Fruit fly (Drosophila melanogaster) whole organism, embryonic: Measurements from ENCODE around the gene CG17359.

Source experiments
- Antp ChIP-seq: fragments of 200-800 bp; sonication (Bioruptor generic); optimal IDR thresholded peaks from 3 replicates; lab custom pipeline; 2016; ENCODE audit warnings: missing biosample characterization, missing genetic modification characterization
- CG10431 ChIP-seq: fragments of 200-800 bp; sonication (Bioruptor generic); optimal IDR thresholded peaks from 3 replicates; lab custom pipeline; 2018; ENCODE audit warnings: missing biosample characterization, mild to moderate bottlenecking, missing genetic modification characterization
- CG11085 ChIP-seq: fragments of 200-800 bp; sonication (Bioruptor generic); IDR thresholded peaks from 2 replicates; pipeline ENCODE4 v1.3.6; 2022; ENCODE audit warnings: missing biosample characterization, missing genetic modification characterization
- CG12155 ChIP-seq: fragments of 200-800 bp; sonication (Bioruptor generic); optimal IDR thresholded peaks from 3 replicates; lab custom pipeline; 2016; ENCODE audit warnings: missing biosample characterization, missing genetic modification characterization
- CG15479 ChIP-seq: fragments of 200-800 bp; sonication (Bioruptor generic); optimal IDR thresholded peaks from 3 replicates; lab custom pipeline; 2019; ENCODE audit warnings: missing biosample characterization, mild to moderate bottlenecking, missing genetic modification characterization, moderate library complexity
- CG15514 ChIP-seq: fragments of 200-800 bp; sonication (Bioruptor generic); optimal IDR thresholded peaks from 3 replicates; lab custom pipeline; 2017; ENCODE audit warnings: missing biosample characterization, missing genetic modification characterization, mild to moderate bottlenecking, moderate library complexity, missing genetic modification reagents
- CG1602 ChIP-seq: fragments of 200-800 bp; sonication (Bioruptor generic); optimal IDR thresholded peaks from 3 replicates; lab custom pipeline; 2016; ENCODE audit warnings: missing biosample characterization, missing genetic modification characterization
- CG17802 ChIP-seq: fragments of 200-800 bp; sonication (Bioruptor generic); optimal IDR thresholded peaks from 2 replicates; lab custom pipeline; 2018; ENCODE audit warnings: missing biosample characterization, mild to moderate bottlenecking, missing genetic modification characterization, moderate library complexity
- CG30403 ChIP-seq: fragments of 200-800 bp; sonication (Bioruptor generic); optimal IDR thresholded peaks from 3 replicates; lab custom pipeline; 2016; ENCODE audit warnings: missing biosample characterization, missing genetic modification characterization
- CG32772 ChIP-seq: fragments of 200-800 bp; sonication (Bioruptor generic); IDR thresholded peaks from 2 replicates; pipeline ENCODE4 v1.3.6; 2022; ENCODE audit warnings: missing biosample characterization, missing genetic modification characterization
- CG34422 ChIP-seq: fragments of 200-800 bp; sonication (Bioruptor generic); IDR thresholded peaks from 3 replicates; pipeline ENCODE4 v1.3.6; 2022; ENCODE audit warnings: missing biosample characterization, missing genetic modification characterization
- CG4360 ChIP-seq: fragments of 200-800 bp; sonication (Bioruptor generic); IDR thresholded peaks from 2 replicates; pipeline ENCODE4 v1.3.6; 2022; ENCODE audit warnings: missing biosample characterization, missing genetic modification characterization
- CG43689 ChIP-seq: fragments of 200-800 bp; sonication (Bioruptor generic); IDR thresholded peaks from 2 replicates; pipeline ENCODE4 v1.3.6; 2022; ENCODE audit warnings: missing biosample characterization, missing genetic modification characterization
- CG4820 ChIP-seq: fragments of 200-800 bp; sonication (Bioruptor generic); optimal IDR thresholded peaks from 3 replicates; lab custom pipeline; 2016; ENCODE audit warnings: missing biosample characterization, missing genetic modification characterization
- CG6272 ChIP-seq: fragments of 200-800 bp; sonication (Bioruptor generic); IDR thresholded peaks from 2 replicates; pipeline ENCODE4 v1.3.6; 2022; ENCODE audit warnings: missing biosample characterization, missing genetic modification characterization
- CG6689 ChIP-seq: fragments of 200-800 bp; sonication (Bioruptor generic); IDR thresholded peaks from 2 replicates; pipeline ENCODE4 v1.3.6; 2022; ENCODE audit warnings: missing biosample characterization, missing genetic modification characterization
- CG8290 ChIP-seq, 3 experiments: fragments of 200-800 bp; sonication (Bioruptor generic); optimal IDR thresholded peaks; 2 replicates each; lab custom pipeline; 2016 to 2019; ENCODE audit warnings: missing biosample characterization in 3 of 3, missing genetic modification characterization in 3 of 3, mild to moderate bottlenecking in 2 of 3, moderate library complexity in 1 of 3
- CG9215 ChIP-seq: fragments of 200-800 bp; sonication (Bioruptor generic); IDR thresholded peaks from 2 replicates; pipeline ENCODE4 v1.3.6; 2022; ENCODE audit warnings: missing biosample characterization, missing genetic modification characterization
- D ChIP-seq, 2 experiments: fragments of 200-800 bp in 1 of 2; fragments of >200 bp in 1 of 2; sonication (Bioruptor generic) in 1 of 2; optimal IDR thresholded peaks; 2 replicates in 1 of 2; 3 replicates in 1 of 2; lab custom pipeline; 2017; ENCODE audit warnings: mild to moderate bottlenecking in 1 of 2, missing biosample characterization in 1 of 2, missing genetic modification characterization in 1 of 2, missing genetic modification reagents in 1 of 2
- Dref ChIP-seq: fragments of 200-800 bp; sonication (Bioruptor generic); IDR thresholded peaks from 2 replicates; pipeline ENCODE4 v1.3.6; 2022; ENCODE audit warnings: missing biosample characterization, missing genetic modification characterization
- Ets97D ChIP-seq: fragments of 200-800 bp; sonication (Bioruptor generic); optimal IDR thresholded peaks from 3 replicates; lab custom pipeline; 2016; ENCODE audit warnings: missing biosample characterization, missing genetic modification characterization
- H2.0 ChIP-seq: fragments of 200-800 bp; sonication (Bioruptor generic); IDR thresholded peaks from 2 replicates; pipeline ENCODE4 v1.3.6; 2022; ENCODE audit warnings: missing biosample characterization, missing genetic modification characterization
- Hr51 ChIP-seq, 2 experiments: fragments of 200-800 bp; sonication (Bioruptor generic); optimal IDR thresholded peaks; 2 replicates in 1 of 2; 3 replicates in 1 of 2; lab custom pipeline; 2016 to 2018; ENCODE audit warnings: missing biosample characterization in 2 of 2, missing genetic modification characterization in 2 of 2, mild to moderate bottlenecking in 1 of 2, moderate library complexity in 1 of 2
- Jarid2 ChIP-seq: fragments of 200-800 bp; sonication (Bioruptor generic); optimal IDR thresholded peaks from 3 replicates; lab custom pipeline; 2017; ENCODE audit warnings: mild to moderate bottlenecking, missing biosample characterization, missing genetic modification reagents, missing genetic modification characterization
- Lim3 ChIP-seq: fragments of 200-800 bp; sonication (Bioruptor generic); IDR thresholded peaks from 2 replicates; pipeline ENCODE4 v1.3.6; 2022; ENCODE audit warnings: missing biosample characterization, missing genetic modification characterization
- Oaz ChIP-seq: fragments of 200-800 bp; sonication (Bioruptor generic); IDR thresholded peaks from 2 replicates; pipeline ENCODE4 v1.3.6; 2022; ENCODE audit warnings: missing biosample characterization, missing genetic modification characterization
- Pdp1 ChIP-seq, 2 experiments: fragments of 200-800 bp; sonication (Bioruptor generic); optimal IDR thresholded peaks; 3 replicates each; lab custom pipeline; 2016; ENCODE audit warnings: missing biosample characterization in 2 of 2, missing genetic modification characterization in 2 of 2, mild to moderate bottlenecking in 1 of 2, moderate library complexity in 1 of 2
- Scr ChIP-seq: fragments of 200-800 bp; sonication (Bioruptor generic); IDR thresholded peaks from 2 replicates; pipeline ENCODE4 v1.3.6; 2022; ENCODE audit warnings: missing biosample characterization, missing genetic modification characterization; ENCODE audit not compliant: partially characterized antibody
- amos ChIP-seq: fragments of 200-800 bp; sonication (Bioruptor generic); IDR thresholded peaks from 2 replicates; pipeline ENCODE4 v1.3.6; 2022; ENCODE audit warnings: missing biosample characterization, missing genetic modification characterization; ENCODE audit not compliant: partially characterized antibody
- bab2 ChIP-seq: fragments of 200-800 bp; sonication (Bioruptor generic); optimal IDR thresholded peaks from 2 replicates; lab custom pipeline; 2016; ENCODE audit warnings: missing biosample characterization, missing genetic modification characterization
- danr ChIP-seq: fragments of 200-800 bp; sonication (Bioruptor generic); IDR thresholded peaks from 2 replicates; pipeline ENCODE4 v1.3.6; 2022; ENCODE audit warnings: missing biosample characterization, missing genetic modification characterization
- dpn ChIP-seq, 2 experiments: fragments of 200-800 bp; sonication (Bioruptor generic); optimal IDR thresholded peaks; 3 replicates each; lab custom pipeline; 2016; ENCODE audit warnings: missing biosample characterization in 2 of 2, missing genetic modification characterization in 2 of 2
- grau ChIP-seq: fragments of 200-800 bp; optimal IDR thresholded peaks from 3 replicates; lab custom pipeline; 2019; ENCODE audit warnings: missing biosample characterization, mild to moderate bottlenecking, missing genetic modification characterization, moderate library complexity
- gsb ChIP-seq: fragments of 200-800 bp; sonication (Bioruptor generic); IDR thresholded peaks from 2 replicates; pipeline ENCODE4 v1.3.6; 2022; ENCODE audit warnings: missing biosample characterization, missing genetic modification characterization
- hth ChIP-seq: fragments of >200 bp; optimal IDR thresholded peaks from 2 replicates; lab custom pipeline; 2017; ENCODE audit warnings: inconsistent platforms
- lilli ChIP-seq: fragments of 200-800 bp; sonication (Bioruptor generic); optimal IDR thresholded peaks from 3 replicates; lab custom pipeline; 2016; ENCODE audit warnings: missing biosample characterization, missing genetic modification characterization
- lov ChIP-seq, 2 experiments: fragments of 200-800 bp in 1 of 2; fragments of >200 bp in 1 of 2; sonication (Bioruptor generic) in 1 of 2; IDR thresholded peaks in 1 of 2; optimal IDR thresholded peaks in 1 of 2; 2 replicates in 1 of 2; 3 replicates in 1 of 2; pipeline versions ENCODE4 v1.3.6 to Lab custom; 2017 to 2022; ENCODE audit warnings: missing biosample characterization in 1 of 2, missing genetic modification characterization in 1 of 2
- oc ChIP-seq: fragments of 200-800 bp; sonication (Bioruptor generic); optimal IDR thresholded peaks from 2 replicates; lab custom pipeline; 2018; ENCODE audit warnings: missing biosample characterization, mild to moderate bottlenecking, missing genetic modification characterization, moderate library complexity
- peb ChIP-seq: fragments of 200-800 bp; sonication (Bioruptor generic); IDR thresholded peaks from 2 replicates; pipeline ENCODE4 v1.3.6; 2022; ENCODE audit warnings: missing biosample characterization, missing genetic modification characterization
- phol ChIP-seq: fragments of 200-800 bp; sonication (Bioruptor generic); optimal IDR thresholded peaks from 3 replicates; lab custom pipeline; 2018; ENCODE audit warnings: missing biosample characterization, mild to moderate bottlenecking, missing genetic modification characterization, moderate library complexity
- sens-2 ChIP-seq: fragments of 200-800 bp; sonication (Bioruptor generic); IDR thresholded peaks from 2 replicates; pipeline ENCODE4 v1.3.6; 2022; ENCODE audit warnings: missing biosample characterization, missing genetic modification characterization
- shn ChIP-seq: fragments of 200-800 bp; sonication (Bioruptor generic); optimal IDR thresholded peaks from 3 replicates; lab custom pipeline; 2016; ENCODE audit warnings: missing biosample characterization, missing genetic modification characterization
- sim ChIP-seq: fragments of 200-800 bp; sonication (Bioruptor generic); IDR thresholded peaks from 2 replicates; pipeline ENCODE4 v1.3.6; 2022; ENCODE audit warnings: missing biosample characterization, missing genetic modification characterization
- stc ChIP-seq: fragments of 200-800 bp; sonication (Bioruptor generic); IDR thresholded peaks from 2 replicates; pipeline ENCODE4 v1.3.6; 2022; ENCODE audit warnings: missing biosample characterization, missing genetic modification characterization
- tin ChIP-seq: fragments of 200-800 bp; sonication (Bioruptor generic); optimal IDR thresholded peaks from 3 replicates; lab custom pipeline; 2016; ENCODE audit warnings: missing biosample characterization, missing genetic modification characterization
- tll ChIP-seq, 2 experiments: fragments of 200-800 bp in 1 of 2; fragments of >200 bp in 1 of 2; sonication (Bioruptor generic) in 1 of 2; optimal IDR thresholded peaks; 2 replicates each; lab custom pipeline; 2017 to 2019; ENCODE audit warnings: missing biosample characterization in 2 of 2, missing genetic modification characterization in 2 of 2, mild to moderate bottlenecking in 1 of 2, moderate library complexity in 1 of 2
- trem ChIP-seq: fragments of 200-800 bp; optimal IDR thresholded peaks from 3 replicates; lab custom pipeline; 2019; ENCODE audit warnings: missing biosample characterization, mild to moderate bottlenecking, missing genetic modification characterization, moderate library complexity

CG17359 gene

DNA sequence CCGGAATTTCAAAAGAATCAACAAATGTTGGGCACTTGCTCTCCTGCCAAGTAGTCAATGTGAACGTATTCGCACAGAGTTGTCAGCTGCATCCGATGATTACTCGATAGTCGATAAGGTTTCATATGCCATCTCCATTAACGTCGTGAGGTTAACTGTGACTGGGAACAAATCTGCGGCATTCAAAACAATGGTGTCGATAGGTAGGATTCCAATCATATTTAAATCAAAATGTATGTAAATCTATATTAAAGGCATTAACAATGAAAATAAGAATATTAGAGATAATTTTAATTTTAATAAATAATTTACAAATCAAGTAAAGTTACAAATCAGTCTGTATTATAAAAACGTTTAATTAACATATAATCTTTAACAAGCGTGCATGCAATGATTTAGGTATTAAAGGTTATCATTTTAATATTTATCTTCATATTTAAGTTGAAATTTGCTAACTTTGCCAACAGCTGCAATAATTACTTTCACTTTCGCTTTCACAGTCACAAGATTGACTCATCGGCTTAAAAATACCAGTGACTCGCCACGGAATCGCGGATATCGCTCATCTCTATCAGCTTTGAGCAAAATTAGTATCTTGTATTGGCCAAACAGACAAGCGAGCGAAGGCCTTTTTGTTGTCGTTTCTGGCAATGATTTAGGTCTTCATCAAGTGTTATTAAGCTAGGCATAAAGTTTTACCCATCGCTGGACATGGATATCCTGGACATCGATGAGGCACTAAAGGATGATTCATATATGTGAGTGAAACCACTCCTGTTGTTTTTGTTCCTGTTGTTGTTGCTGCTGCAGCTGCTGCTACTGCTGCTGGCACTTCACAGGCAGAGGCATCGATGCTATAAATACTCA lies 34.2 kb downstream of the CG17359 start, which contains the start of the genes Meics, Nxf3 and ssp2 (continued):
- peak; percentile 20 for TF ChIP-seq CG8290 (GFP tag; optimal IDR thresholded peaks at IDR 0.05; lab: Kevin White, UChicago)
- peak in 1 of 2 experiments; percentile 62 for TF ChIP-seq CG8290 (tag; optimal IDR thresholded peaks at IDR 0.05; lab: Kevin White, UChicago)
- no peak for TF ChIP-seq CG1602 (GFP tag; lab: Kevin White, UChicago)
- no peak for TF ChIP-seq tll (GFP tag; optimal IDR thresholded peaks at IDR 0.05; lab: Kevin White, UChicago)
- no peak for TF ChIP-seq oc (tag; lab: Kevin White, UChicago)
- TF ChIP-seq Hr51 (GFP tag; optimal IDR thresholded peaks at IDR 0.05; lab: Kevin White, UChicago) = no peak
- no peak for TF ChIP-seq CG6272 (GFP tag; lab: Robert Waterston, UW)
- no peak for TF ChIP-seq CG10431 (GFP tag; lab: Kevin White, UChicago)
- TF ChIP-seq sim (GFP tag; lab: Robert Waterston, UW) = no peak
- TF ChIP-seq CG9215 = peak; percentile 43; the same call in 1 of the 2 replicates
- 0 out of 2 replicates have a peak, but pooled peaks have one; percentile 12 for TF ChIP-seq CG32772 (GFP tag; lab: Robert Waterston, UW)
- TF ChIP-seq hth (lab: Kevin White, UChicago) = no peak
- TF ChIP-seq CG4820 (GFP tag; lab: Kevin White, UChicago) = no peak
- TF ChIP-seq CG15514 (GFP tag; lab: Kevin White, UChicago) = no peak
- TF ChIP-seq Dref (GFP tag; lab: Robert Waterston, UW) = peak; percentile 65
- no peak for TF ChIP-seq CG15479 (GFP tag; lab: Kevin White, UChicago)
- TF ChIP-seq D (optimal IDR thresholded peaks at IDR 0.05; lab: Kevin White, UChicago) = no peak
- TF ChIP-seq D (GFP tag; optimal IDR thresholded peaks at IDR 0.05; lab: Kevin White, UChicago) = peak; percentile 25
- TF ChIP-seq phol (tag; lab: Kevin White, UChicago) = peak; percentile 59
- peak; percentile 34; the same call in 1 of the 2 replicates for TF ChIP-seq H2.0 (GFP tag; lab: Robert Waterston, UW)
- TF ChIP-seq dpn (GFP tag; optimal IDR thresholded peaks at IDR 0.05; lab: Kevin White, UChicago) = peak in 1 of 2 experiments; percentile 20
- TF ChIP-seq CG12155 = peak; percentile 2
- peak; percentile 40 for TF ChIP-seq Ets97D (GFP tag; lab: Kevin White, UChicago)
- no peak for TF ChIP-seq Oaz (GFP tag; lab: Robert Waterston, UW)
- peak; percentile 60 for TF ChIP-seq CG30403 (GFP tag; lab: Kevin White, UChicago)
- TF ChIP-seq Jarid2 (GFP tag; lab: Kevin White, UChicago) = peak; percentile 51
- peak; percentile 12 for TF ChIP-seq trem (tag; lab: Kevin White, UChicago)
- TF ChIP-seq Antp (GFP tag; lab: Kevin White, UChicago) = peak; percentile 32
- no peak for TF ChIP-seq peb
- TF ChIP-seq Lim3 (GFP tag; lab: Robert Waterston, UW) = no peak
- TF ChIP-seq CG34422 = no peak
- TF ChIP-seq shn = no peak
- peak; percentile 27; the same call in 1 of the 2 replicates for TF ChIP-seq stc
- peak; percentile 13 for TF ChIP-seq grau (tag; lab: Kevin White, UChicago)
- no peak for TF ChIP-seq danr (GFP tag; lab: Robert Waterston, UW)
- no peak for TF ChIP-seq CG6689 (GFP tag; lab: Robert Waterston, UW)
- TF ChIP-seq amos (GFP tag; lab: Robert Waterston, UW) = peak; percentile 82
- TF ChIP-seq sens-2 (GFP tag; lab: Robert Waterston, UW) = no peak
- peak; percentile 19 for TF ChIP-seq lilli (GFP tag; lab: Kevin White, UChicago)
- peak; percentile 6 for TF ChIP-seq bab2 (GFP tag; lab: Kevin White, UChicago)
- no peak for TF ChIP-seq lov (optimal IDR thresholded peaks at IDR 0.05; lab: Kevin White, UChicago)
- 0 out of 3 replicates have a peak, but pooled peaks have one; percentile 38 for TF ChIP-seq lov (GFP tag; IDR thresholded peaks at IDR 0.05; lab: Robert Waterston, UW)
- peak; percentile 92 for TF ChIP-seq CG4360 (GFP tag; lab: Robert Waterston, UW)
- no peak for TF ChIP-seq CG17802 (tag; lab: Kevin White, UChicago)
- no peak for TF ChIP-seq CG11085
- peak; percentile 74 for TF ChIP-seq Scr (GFP tag; lab: Robert Waterston, UW)
- peak; percentile 38 for TF ChIP-seq tin
- TF ChIP-seq CG43689 = no peak
- peak in 1 of 2 experiments; percentile 7 for TF ChIP-seq Pdp1 (GFP tag; optimal IDR thresholded peaks at IDR 0.05; lab: Kevin White, UChicago)
- TF ChIP-seq gsb (GFP tag; lab: Robert Waterston, UW) = no peak
